Fruit fly (Drosophila melanogaster) whole organism, embryonic: ENCODE results near the gene Pgant8.

Source experiments
- B-H1 ChIP-seq: fragments of 200-800 bp; sonication (Bioruptor generic); IDR thresholded peaks from 3 replicates; pipeline ENCODE4 v1.3.6; 2022; ENCODE audit warnings: missing biosample characterization, missing genetic modification characterization
- C15 ChIP-seq: fragments of 200-800 bp; sonication (Bioruptor generic); IDR thresholded peaks from 3 replicates; pipeline ENCODE4 v1.3.6; 2022; ENCODE audit warnings: missing biosample characterization, missing genetic modification characterization
- CG10147 ChIP-seq: fragments of 200-800 bp; sonication (Bioruptor generic); optimal IDR thresholded peaks from 2 replicates; lab custom pipeline; 2019; ENCODE audit warnings: missing biosample characterization, mild to moderate bottlenecking, missing genetic modification characterization, moderate library complexity
- CG11456 ChIP-seq: fragments of 200-800 bp; sonication (Bioruptor generic); IDR thresholded peaks from 3 replicates; pipeline ENCODE4 v1.3.6; 2022; ENCODE audit warnings: missing biosample characterization, missing genetic modification characterization
- CG12659 ChIP-seq: fragments of 200-800 bp; sonication (Bioruptor generic); optimal IDR thresholded peaks from 3 replicates; lab custom pipeline; 2017; ENCODE audit warnings: mild to moderate bottlenecking, missing biosample characterization, missing genetic modification reagents, missing genetic modification characterization
- CG12744 ChIP-seq: fragments of 200-800 bp; sonication (Bioruptor generic); optimal IDR thresholded peaks from 2 replicates; lab custom pipeline; 2016; ENCODE audit warnings: missing biosample characterization, missing genetic modification characterization
- CG13624 ChIP-seq: fragments of 200-800 bp; sonication (Bioruptor generic); optimal IDR thresholded peaks from 2 replicates; lab custom pipeline; 2016; ENCODE audit warnings: missing biosample characterization, missing genetic modification characterization
- CG15269 ChIP-seq: fragments of 200-800 bp; sonication (Bioruptor generic); optimal IDR thresholded peaks from 2 replicates; lab custom pipeline; 2018; ENCODE audit warnings: missing biosample characterization, mild to moderate bottlenecking, missing genetic modification characterization, moderate library complexity
- CG16863 ChIP-seq: fragments of 200-800 bp; sonication (Bioruptor generic); optimal IDR thresholded peaks from 3 replicates; lab custom pipeline; 2016; ENCODE audit warnings: missing biosample characterization, missing genetic modification characterization
- CG17385 ChIP-seq: fragments of 200-800 bp; sonication (Bioruptor generic); optimal IDR thresholded peaks from 3 replicates; lab custom pipeline; 2018; ENCODE audit warnings: missing biosample characterization, mild to moderate bottlenecking, missing genetic modification characterization
- CG17612 ChIP-seq: fragments of 200-800 bp; sonication (Bioruptor generic); IDR thresholded peaks from 2 replicates; pipeline ENCODE4 v1.3.6; 2022; ENCODE audit warnings: missing biosample characterization, missing genetic modification characterization
- CG2120 ChIP-seq: fragments of 200-800 bp; sonication (Bioruptor generic); optimal IDR thresholded peaks from 3 replicates; lab custom pipeline; 2016; ENCODE audit warnings: missing biosample characterization, missing genetic modification characterization
- CG2712 ChIP-seq: fragments of 200-800 bp; optimal IDR thresholded peaks from 3 replicates; lab custom pipeline; 2019; ENCODE audit warnings: missing biosample characterization, mild to moderate bottlenecking, missing genetic modification characterization, moderate library complexity
- CG31224 ChIP-seq: fragments of 200-800 bp; sonication (Bioruptor generic); IDR thresholded peaks from 2 replicates; pipeline ENCODE4 v1.3.6; 2022; ENCODE audit warnings: missing biosample characterization, missing genetic modification characterization
- CG6854 ChIP-seq: fragments of 200-800 bp; sonication (Bioruptor generic); optimal IDR thresholded peaks from 3 replicates; lab custom pipeline; 2017; ENCODE audit warnings: missing biosample characterization, mild to moderate bottlenecking, missing genetic modification characterization
- CG8089 ChIP-seq: fragments of 200-800 bp; sonication (Bioruptor generic); optimal IDR thresholded peaks from 3 replicates; lab custom pipeline; 2016; ENCODE audit warnings: missing biosample characterization, missing genetic modification characterization
- CG9932 ChIP-seq: fragments of 200-800 bp; sonication (Bioruptor generic); IDR thresholded peaks from 2 replicates; pipeline ENCODE4 v1.3.6; 2022; ENCODE audit warnings: missing biosample characterization, missing genetic modification characterization
- Chrac-16 ChIP-seq: fragments of 200-800 bp; sonication (Bioruptor generic); optimal IDR thresholded peaks from 3 replicates; lab custom pipeline; 2016; ENCODE audit warnings: missing biosample characterization, missing genetic modification characterization
- D19B ChIP-seq: fragments of 200-800 bp; sonication (Bioruptor generic); optimal IDR thresholded peaks from 2 replicates; lab custom pipeline; 2017; ENCODE audit warnings: missing biosample characterization, mild to moderate bottlenecking, missing genetic modification characterization
- Dad ChIP-seq: fragments of 200-800 bp; sonication (Bioruptor generic); optimal IDR thresholded peaks from 3 replicates; lab custom pipeline; 2016; ENCODE audit warnings: missing biosample characterization, missing genetic modification characterization
- Dbx ChIP-seq: fragments of 200-800 bp; sonication (Bioruptor generic); IDR thresholded peaks from 3 replicates; pipeline ENCODE4 v1.3.6; 2022; ENCODE audit warnings: missing biosample characterization, missing genetic modification characterization
- Dfd ChIP-seq, 2 experiments: fragments of >200 bp; optimal IDR thresholded peaks; 2 replicates each; lab custom pipeline; 2017; ENCODE audit warnings: missing biosample characterization in 2 of 2, missing genetic modification characterization in 2 of 2
- Dip3 ChIP-seq: fragments of 200-800 bp; sonication (Bioruptor generic); optimal IDR thresholded peaks from 3 replicates; lab custom pipeline; 2016; ENCODE audit warnings: missing biosample characterization, missing genetic modification characterization
- Ets97D ChIP-seq: fragments of 200-800 bp; sonication (Bioruptor generic); optimal IDR thresholded peaks from 3 replicates; lab custom pipeline; 2016; ENCODE audit warnings: missing biosample characterization, missing genetic modification characterization
- HLH3B ChIP-seq: fragments of 200-800 bp; sonication (Bioruptor generic); IDR thresholded peaks from 2 replicates; pipeline ENCODE4 v1.3.6; 2022; ENCODE audit warnings: missing biosample characterization, missing genetic modification characterization
- HmgZ ChIP-seq: fragments of 200-800 bp; sonication (Bioruptor generic); optimal IDR thresholded peaks from 2 replicates; lab custom pipeline; 2018; ENCODE audit warnings: missing biosample characterization, mild to moderate bottlenecking, missing genetic modification characterization
- Hr51 ChIP-seq, 2 experiments: fragments of 200-800 bp; sonication (Bioruptor generic); optimal IDR thresholded peaks; 2 replicates in 1 of 2; 3 replicates in 1 of 2; lab custom pipeline; 2016 to 2018; ENCODE audit warnings: missing biosample characterization in 2 of 2, missing genetic modification characterization in 2 of 2, mild to moderate bottlenecking in 1 of 2, moderate library complexity in 1 of 2
- Meics ChIP-seq: fragments of 200-800 bp; sonication (Bioruptor generic); optimal IDR thresholded peaks from 2 replicates; lab custom pipeline; 2017; ENCODE audit warnings: missing biosample characterization, mild to moderate bottlenecking, missing genetic modification characterization
- Mrtf ChIP-seq: fragments of 200-800 bp; sonication (Bioruptor generic); IDR thresholded peaks from 3 replicates; pipeline ENCODE4 v1.3.6; 2022; ENCODE audit warnings: missing biosample characterization, missing genetic modification characterization
- NC2β ChIP-seq: fragments of 200-800 bp; sonication (Bioruptor generic); optimal IDR thresholded peaks from 2 replicates; lab custom pipeline; 2016; ENCODE audit warnings: missing biosample characterization, missing genetic modification characterization
- bbx ChIP-seq: fragments of 200-800 bp; sonication (Bioruptor generic); IDR thresholded peaks from 2 replicates; pipeline ENCODE4 v1.3.6; 2022; ENCODE audit warnings: missing biosample characterization, missing genetic modification characterization; ENCODE audit not compliant: partially characterized antibody
- bcd ChIP-seq: fragments of 200-800 bp; sonication (Bioruptor generic); optimal IDR thresholded peaks from 2 replicates; lab custom pipeline; 2017; ENCODE audit warnings: missing biosample characterization, mild to moderate bottlenecking, missing genetic modification characterization
- chm ChIP-seq: fragments of 200-800 bp; sonication (Bioruptor generic); IDR thresholded peaks from 2 replicates; pipeline ENCODE4 v1.3.6; 2022; ENCODE audit warnings: missing biosample characterization, missing genetic modification characterization
- da ChIP-seq: fragments of 200-800 bp; sonication (Bioruptor generic); optimal IDR thresholded peaks from 2 replicates; lab custom pipeline; 2016; ENCODE audit warnings: missing biosample characterization, missing genetic modification characterization
- dm ChIP-seq: fragments of 200-800 bp; sonication (Bioruptor generic); optimal IDR thresholded peaks from 3 replicates; lab custom pipeline; 2016; ENCODE audit warnings: missing biosample characterization, missing genetic modification characterization
- eyg ChIP-seq: fragments of 200-800 bp; sonication (Bioruptor generic); optimal IDR thresholded peaks from 3 replicates; lab custom pipeline; 2016; ENCODE audit warnings: missing biosample characterization, missing genetic modification characterization
- hb ChIP-seq: fragments of 200-800 bp; sonication (Bioruptor generic); IDR thresholded peaks from 3 replicates; pipeline ENCODE4 v1.3.6; 2022; ENCODE audit warnings: missing biosample characterization, missing genetic modification characterization; ENCODE audit not compliant: partially characterized antibody
- insv ChIP-seq, 2 experiments: fragments of 200-800 bp; sonication (Bioruptor generic); optimal IDR thresholded peaks; 3 replicates each; lab custom pipeline; 2016 to 2018; ENCODE audit warnings: missing biosample characterization in 2 of 2, missing genetic modification characterization in 2 of 2
- org-1 ChIP-seq: fragments of 200-800 bp; sonication (Bioruptor generic); optimal IDR thresholded peaks from 2 replicates; lab custom pipeline; 2017; ENCODE audit warnings: missing biosample characterization, missing genetic modification characterization
- phol ChIP-seq: fragments of 200-800 bp; sonication (Bioruptor generic); optimal IDR thresholded peaks from 3 replicates; lab custom pipeline; 2018; ENCODE audit warnings: missing biosample characterization, mild to moderate bottlenecking, missing genetic modification characterization, moderate library complexity
- pnt ChIP-seq: fragments of 200-800 bp; sonication (Bioruptor generic); optimal IDR thresholded peaks from 3 replicates; lab custom pipeline; 2016; ENCODE audit warnings: missing biosample characterization, missing genetic modification characterization
- psq ChIP-seq: fragments of 200-800 bp; sonication (Bioruptor generic); optimal IDR thresholded peaks from 2 replicates; lab custom pipeline; 2017; ENCODE audit warnings: missing biosample characterization, missing genetic modification characterization
- pzg ChIP-seq: fragments of 200-800 bp; sonication (Bioruptor generic); optimal IDR thresholded peaks from 3 replicates; lab custom pipeline; 2018; ENCODE audit warnings: missing biosample characterization, mild to moderate bottlenecking, missing genetic modification characterization, moderate library complexity
- ro ChIP-seq: fragments of 200-800 bp; sonication (Bioruptor generic); IDR thresholded peaks from 2 replicates; pipeline ENCODE4 v1.3.6; 2022; ENCODE audit warnings: missing biosample characterization, missing genetic modification characterization
- salm ChIP-seq: fragments of 200-800 bp; sonication (Bioruptor generic); optimal IDR thresholded peaks from 2 replicates; lab custom pipeline; 2018; ENCODE audit warnings: missing biosample characterization, mild to moderate bottlenecking, missing genetic modification characterization
- shn ChIP-seq: fragments of 200-800 bp; sonication (Bioruptor generic); optimal IDR thresholded peaks from 3 replicates; lab custom pipeline; 2016; ENCODE audit warnings: missing biosample characterization, missing genetic modification characterization
- slp2 ChIP-seq: fragments of 200-800 bp; sonication (Bioruptor generic); optimal IDR thresholded peaks from 2 replicates; lab custom pipeline; 2016; ENCODE audit warnings: missing biosample characterization, missing genetic modification characterization
- tin ChIP-seq: fragments of 200-800 bp; sonication (Bioruptor generic); optimal IDR thresholded peaks from 3 replicates; lab custom pipeline; 2016; ENCODE audit warnings: missing biosample characterization, missing genetic modification characterization
- tll ChIP-seq, 2 experiments: fragments of 200-800 bp in 1 of 2; fragments of >200 bp in 1 of 2; sonication (Bioruptor generic) in 1 of 2; optimal IDR thresholded peaks; 2 replicates each; lab custom pipeline; 2017 to 2019; ENCODE audit warnings: missing biosample characterization in 2 of 2, missing genetic modification characterization in 2 of 2, mild to moderate bottlenecking in 1 of 2, moderate library complexity in 1 of 2
- wor ChIP-seq: fragments of 200-800 bp; sonication (Bioruptor generic); IDR thresholded peaks from 2 replicates; pipeline ENCODE4 v1.3.6; 2022; ENCODE audit warnings: missing biosample characterization, missing genetic modification characterization
- z ChIP-seq: fragments of 200-800 bp; sonication (Bioruptor generic); IDR thresholded peaks from 3 replicates; pipeline ENCODE4 v1.3.6; 2022; ENCODE audit warnings: missing biosample characterization, missing genetic modification characterization

Gene Pgant8

DNA sequence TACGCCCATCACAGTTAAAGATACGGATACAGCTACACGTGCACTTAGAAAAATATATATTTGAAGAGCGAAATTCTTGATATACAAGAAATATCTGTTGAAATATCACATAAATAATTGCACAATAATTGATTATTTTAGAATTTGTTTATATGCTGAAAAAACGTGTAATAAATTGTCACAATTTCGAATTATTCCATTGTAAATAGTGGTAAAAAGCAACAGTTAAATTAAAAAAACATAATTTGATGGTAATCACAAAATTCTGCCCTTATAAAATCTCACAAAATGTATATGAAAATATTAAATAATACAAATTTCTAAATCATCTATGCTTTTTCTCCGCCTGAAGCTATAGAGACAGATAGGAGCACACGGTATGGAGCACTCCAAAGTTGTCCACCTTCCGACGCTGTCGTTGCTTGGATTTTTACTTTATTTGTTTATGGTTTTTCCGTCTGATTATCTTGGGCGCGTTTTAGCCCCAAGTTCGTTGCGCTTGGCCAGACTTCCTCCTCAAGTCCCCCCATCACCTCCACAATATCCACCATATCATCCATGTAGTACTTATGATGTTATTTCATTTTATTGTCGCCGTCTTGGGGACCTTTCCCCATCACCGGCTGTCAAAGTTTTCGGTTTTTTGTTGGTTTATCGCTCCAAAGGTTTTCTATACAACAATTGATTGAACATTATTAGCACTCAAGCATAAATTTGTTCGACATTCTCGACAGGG is 20.7 kb downstream of the Pgant8 start (continued):
- TF ChIP-seq Meics (GFP tag; lab: Kevin White, UChicago) (peak; percentile 11), C15 (GFP tag; lab: Robert Waterston, UW) (no peak), dm (peak; percentile 25), eyg (GFP tag; lab: Kevin White, UChicago) (no peak), CG12744 (GFP tag; lab: Kevin White, UChicago) (no peak), CG10147 (peak; percentile 16), CG6854 (GFP tag; lab: Kevin White, UChicago) (no peak), slp2 (GFP tag; lab: Kevin White, UChicago) (no peak), CG11456 (GFP tag; lab: Robert Waterston, UW) (no peak), Mrtf (GFP tag; lab: Robert Waterston, UW) (0 out of 3 replicates have a peak, but pooled peaks have one; percentile 38), D19B (GFP tag; lab: Kevin White, UChicago) (no peak), Dfd (GFP tag; optimal IDR thresholded peaks at IDR 0.05; lab: Kevin White, UChicago) (no peak), Chrac-16 (peak; percentile 44), CG2712 (tag; lab: Kevin White, UChicago) (peak; percentile 84), Dbx (GFP tag; lab: Robert Waterston, UW) (no peak), bbx (GFP tag; lab: Robert Waterston, UW) (no peak), pzg (GFP tag; lab: Kevin White, UChicago) (no peak), salm (tag; lab: Kevin White, UChicago) (peak; percentile 27), CG12659 (GFP tag; lab: Kevin White, UChicago) (peak; percentile 47), psq (GFP tag; lab: Kevin White, UChicago) (peak; percentile 17), org-1 (GFP tag; lab: Kevin White, UChicago) (peak; percentile 34), HLH3B (GFP tag; lab: Robert Waterston, UW) (no peak), ro (GFP tag; lab: Robert Waterston, UW) (no peak), CG13624 (GFP tag; lab: Kevin White, UChicago) (no peak), Dad (GFP tag; lab: Kevin White, UChicago) (no peak), wor (GFP tag; lab: Robert Waterston, UW) (peak; percentile 49; the same call in 1 of the 2 replicates), tin (GFP tag; lab: Kevin White, UChicago) (peak; percentile 31), phol (peak; percentile 83), da (GFP tag; lab: Kevin White, UChicago) (no peak), CG2120 (peak; percentile 38), shn (GFP tag; lab: Kevin White, UChicago) (no peak), pnt (no peak), hb (no peak), CG17385 (GFP tag; lab: Kevin White, UChicago) (peak; percentile 51), B-H1 (GFP tag; lab: Robert Waterston, UW) (no peak), CG31224 (no peak), NC2β (GFP tag; lab: Kevin White, UChicago) (no peak), insv (GFP tag; optimal IDR thresholded peaks at IDR 0.05; lab: Kevin White, UChicago) (no peak), chm (GFP tag; lab: Robert Waterston, UW) (no peak; the same call in 1 of the 2 replicates), bcd (GFP tag; lab: Kevin White, UChicago) (peak; percentile 38), CG9932 (no peak), tll (GFP tag; optimal IDR thresholded peaks at IDR 0.05; lab: Kevin White, UChicago) (no peak), Hr51 (GFP tag; optimal IDR thresholded peaks at IDR 0.05; lab: Kevin White, UChicago) (peak in 1 of 2 experiments; percentile 73), CG17612 (GFP tag; lab: Robert Waterston, UW) (no peak), CG8089 (GFP tag; lab: Kevin White, UChicago) (no peak), Ets97D (GFP tag; lab: Kevin White, UChicago) (no peak), z (GFP tag; lab: Robert Waterston, UW) (no peak), CG16863 (no peak), HmgZ (tag; lab: Kevin White, UChicago) (no peak), CG15269 (tag; lab: Kevin White, UChicago) (peak; percentile 60), Dip3 (GFP tag; lab: Kevin White, UChicago) (no peak)
